Fruit fly (Drosophila melanogaster) whole organism, embryonic: ENCODE data around the gene Nf-YC.

Source experiments
- Ada2b ChIP-seq: fragments of 200-800 bp; sonication (Bioruptor generic); IDR thresholded peaks from 2 replicates; pipeline ENCODE4 v1.3.6; 2022; ENCODE audit warnings: missing biosample characterization, missing genetic modification characterization
- Blimp-1 ChIP-seq: fragments of 200-800 bp; sonication (Bioruptor generic); optimal IDR thresholded peaks from 3 replicates; lab custom pipeline; 2018; ENCODE audit warnings: missing biosample characterization, missing genetic modification characterization, mild to moderate bottlenecking, moderate library complexity, missing genetic modification reagents
- CG10462 ChIP-seq: fragments of 200-800 bp; sonication (Bioruptor generic); optimal IDR thresholded peaks from 2 replicates; lab custom pipeline; 2016; ENCODE audit warnings: missing biosample characterization, missing genetic modification characterization
- CG10979 ChIP-seq: fragments of 200-800 bp; sonication (Bioruptor generic); optimal IDR thresholded peaks from 2 replicates; lab custom pipeline; 2018; ENCODE audit warnings: missing biosample characterization, mild to moderate bottlenecking, missing genetic modification characterization, moderate library complexity
- CG14710 ChIP-seq: fragments of 200-800 bp; sonication (Bioruptor generic); optimal IDR thresholded peaks from 3 replicates; lab custom pipeline; 2019; ENCODE audit warnings: missing biosample characterization, mild to moderate bottlenecking, missing genetic modification characterization, moderate library complexity
- CG15269 ChIP-seq: fragments of 200-800 bp; sonication (Bioruptor generic); optimal IDR thresholded peaks from 2 replicates; lab custom pipeline; 2018; ENCODE audit warnings: missing biosample characterization, mild to moderate bottlenecking, missing genetic modification characterization, moderate library complexity
- CG1529 ChIP-seq: fragments of 200-800 bp; sonication (Bioruptor generic); optimal IDR thresholded peaks from 3 replicates; lab custom pipeline; 2018; ENCODE audit warnings: missing biosample characterization, missing genetic modification characterization
- CG18619 ChIP-seq: fragments of 200-800 bp; sonication (Bioruptor generic); optimal IDR thresholded peaks from 3 replicates; lab custom pipeline; 2017; ENCODE audit warnings: missing biosample characterization, mild to moderate bottlenecking, missing genetic modification characterization
- CG2678 ChIP-seq: fragments of 200-800 bp; sonication (Bioruptor generic); optimal IDR thresholded peaks from 3 replicates; lab custom pipeline; 2019; ENCODE audit warnings: missing biosample characterization, mild to moderate bottlenecking, missing genetic modification characterization, moderate library complexity
- CG3163 ChIP-seq: fragments of 200-800 bp; sonication (Bioruptor generic); optimal IDR thresholded peaks from 3 replicates; lab custom pipeline; 2016; ENCODE audit warnings: missing biosample characterization, missing genetic modification characterization
- CG32532 ChIP-seq: fragments of 200-800 bp; sonication (Bioruptor generic); IDR thresholded peaks from 2 replicates; pipeline ENCODE4 v1.3.6; 2022; ENCODE audit warnings: missing biosample characterization, missing genetic modification characterization
- CG6765 ChIP-seq: fragments of 200-800 bp; sonication (Bioruptor generic); optimal IDR thresholded peaks from 3 replicates; lab custom pipeline; 2017; ENCODE audit warnings: missing biosample characterization, mild to moderate bottlenecking, missing genetic modification characterization
- CG6854 ChIP-seq: fragments of 200-800 bp; sonication (Bioruptor generic); optimal IDR thresholded peaks from 3 replicates; lab custom pipeline; 2017; ENCODE audit warnings: missing biosample characterization, mild to moderate bottlenecking, missing genetic modification characterization
- CTCF ChIP-seq: fragments of 200-800 bp; sonication (Bioruptor generic); optimal IDR thresholded peaks from 2 replicates; lab custom pipeline; 2017; ENCODE audit warnings: missing biosample characterization, mild to moderate bottlenecking, missing genetic modification characterization, moderate library complexity
- D19B ChIP-seq: fragments of 200-800 bp; sonication (Bioruptor generic); optimal IDR thresholded peaks from 2 replicates; lab custom pipeline; 2017; ENCODE audit warnings: missing biosample characterization, mild to moderate bottlenecking, missing genetic modification characterization
- Dek ChIP-seq: fragments of 200-800 bp; sonication (Bioruptor generic); optimal IDR thresholded peaks from 3 replicates; lab custom pipeline; 2019; ENCODE audit warnings: missing biosample characterization, mild to moderate bottlenecking, missing genetic modification characterization, moderate library complexity
- Ets97D ChIP-seq: fragments of 200-800 bp; sonication (Bioruptor generic); optimal IDR thresholded peaks from 3 replicates; lab custom pipeline; 2016; ENCODE audit warnings: missing biosample characterization, missing genetic modification characterization
- Fer1 ChIP-seq: fragments of 200-800 bp; sonication (Bioruptor generic); optimal IDR thresholded peaks from 2 replicates; lab custom pipeline; 2017; ENCODE audit warnings: missing biosample characterization, mild to moderate bottlenecking, missing genetic modification characterization
- H15 ChIP-seq: fragments of 200-800 bp; sonication (Bioruptor generic); IDR thresholded peaks from 3 replicates; pipeline ENCODE4 v1.3.6; 2022; ENCODE audit warnings: missing biosample characterization, missing genetic modification characterization
- HLH3B ChIP-seq: fragments of 200-800 bp; sonication (Bioruptor generic); IDR thresholded peaks from 2 replicates; pipeline ENCODE4 v1.3.6; 2022; ENCODE audit warnings: missing biosample characterization, missing genetic modification characterization
- Hr78 ChIP-seq, 2 experiments: fragments of 200-800 bp in 1 of 2; fragments of >200 bp in 1 of 2; sonication (Bioruptor generic) in 1 of 2; optimal IDR thresholded peaks; 2 replicates each; lab custom pipeline; 2017 to 2019; ENCODE audit warnings: missing biosample characterization in 2 of 2, missing genetic modification characterization in 2 of 2, mild to moderate bottlenecking in 1 of 2, moderate library complexity in 1 of 2
- Kr ChIP-seq: fragments of 200-800 bp; sonication (Bioruptor generic); optimal IDR thresholded peaks from 2 replicates; lab custom pipeline; 2017; ENCODE audit warnings: missing biosample characterization, mild to moderate bottlenecking, missing genetic modification characterization
- NC2β ChIP-seq: fragments of 200-800 bp; sonication (Bioruptor generic); optimal IDR thresholded peaks from 2 replicates; lab custom pipeline; 2016; ENCODE audit warnings: missing biosample characterization, missing genetic modification characterization
- Oli ChIP-seq: fragments of 200-800 bp; sonication (Bioruptor generic); optimal IDR thresholded peaks from 2 replicates; lab custom pipeline; 2018; ENCODE audit warnings: missing biosample characterization, mild to moderate bottlenecking, missing genetic modification characterization, moderate library complexity
- PHDP ChIP-seq: fragments of 200-800 bp; sonication (Bioruptor generic); optimal IDR thresholded peaks from 3 replicates; lab custom pipeline; 2018; ENCODE audit warnings: missing biosample characterization, mild to moderate bottlenecking, missing genetic modification characterization, moderate library complexity
- Ptx1 ChIP-seq: fragments of 200-800 bp; sonication (Bioruptor generic); IDR thresholded peaks from 2 replicates; pipeline ENCODE4 v1.3.6; 2022; ENCODE audit warnings: missing biosample characterization, missing genetic modification characterization
- Ssrp ChIP-seq: fragments of 200-800 bp; sonication (Bioruptor generic); optimal IDR thresholded peaks from 2 replicates; lab custom pipeline; 2018; ENCODE audit warnings: missing biosample characterization, mild to moderate bottlenecking, missing genetic modification characterization, moderate library complexity
- Tbp ChIP-seq: fragments of >200 bp; optimal IDR thresholded peaks from 2 replicates; lab custom pipeline; 2018; ENCODE audit warnings: missing biosample characterization, missing genetic modification characterization
- Trl ChIP-seq, 3 experiments: fragments of >200 bp in 2 of 3; fragments of 200-800 bp in 1 of 3; sonication (Bioruptor generic) in 1 of 3; optimal IDR thresholded peaks; 2 replicates in 1 of 3; 3 replicates in 2 of 3; lab custom pipeline; 2016 to 2017; ENCODE audit warnings: missing biosample characterization in 1 of 3, missing genetic modification characterization in 1 of 3
- ase ChIP-seq: fragments of 200-800 bp; sonication (Bioruptor generic); IDR thresholded peaks from 3 replicates; pipeline ENCODE4 v1.3.6; 2022; ENCODE audit warnings: missing biosample characterization, missing genetic modification characterization
- ato ChIP-seq: fragments of 200-800 bp; sonication (Bioruptor generic); IDR thresholded peaks from 2 replicates; pipeline ENCODE4 v1.3.6; 2022; ENCODE audit warnings: missing biosample characterization, missing genetic modification characterization; ENCODE audit not compliant: partially characterized antibody
- corto ChIP-seq: fragments of 200-800 bp; sonication (Bioruptor generic); optimal IDR thresholded peaks from 2 replicates; lab custom pipeline; 2016; ENCODE audit warnings: missing biosample characterization, mild to moderate bottlenecking, missing genetic modification characterization, moderate library complexity
- croc ChIP-seq: fragments of 200-800 bp; sonication (Bioruptor generic); conservative IDR thresholded peaks from 3 replicates; pipeline ENCODE4 v1.3.6; 2022; ENCODE audit warnings: missing biosample characterization, missing genetic modification characterization
- dati ChIP-seq: fragments of 200-800 bp; sonication (Bioruptor generic); IDR thresholded peaks from 2 replicates; pipeline ENCODE4 v1.3.6; 2022; ENCODE audit warnings: missing biosample characterization, missing genetic modification characterization
- disco-r ChIP-seq: fragments of 200-800 bp; sonication (Bioruptor generic); optimal IDR thresholded peaks from 2 replicates; lab custom pipeline; 2016; ENCODE audit warnings: missing biosample characterization, missing genetic modification characterization
- dm ChIP-seq: fragments of 200-800 bp; sonication (Bioruptor generic); optimal IDR thresholded peaks from 3 replicates; lab custom pipeline; 2016; ENCODE audit warnings: missing biosample characterization, missing genetic modification characterization
- ems ChIP-seq: fragments of 200-800 bp; sonication (Bioruptor generic); optimal IDR thresholded peaks from 3 replicates; lab custom pipeline; 2016; ENCODE audit warnings: missing biosample characterization, missing genetic modification characterization
- ewg ChIP-seq: fragments of 200-800 bp; sonication (Bioruptor generic); optimal IDR thresholded peaks from 3 replicates; lab custom pipeline; 2017; ENCODE audit warnings: mild to moderate bottlenecking, missing biosample characterization, missing genetic modification reagents, missing genetic modification characterization
- fd3F ChIP-seq: fragments of 200-800 bp; sonication (Bioruptor generic); optimal IDR thresholded peaks from 2 replicates; lab custom pipeline; 2018; ENCODE audit warnings: missing biosample characterization, mild to moderate bottlenecking, missing genetic modification characterization, moderate library complexity
- ftz-f1 ChIP-seq: fragments of 200-800 bp; sonication (Bioruptor generic); optimal IDR thresholded peaks from 2 replicates; lab custom pipeline; 2016; ENCODE audit warnings: missing biosample characterization, missing genetic modification characterization
- lilli ChIP-seq: fragments of 200-800 bp; sonication (Bioruptor generic); optimal IDR thresholded peaks from 3 replicates; lab custom pipeline; 2016; ENCODE audit warnings: missing biosample characterization, missing genetic modification characterization
- lola ChIP-seq, 3 experiments: fragments of >200 bp in 2 of 3; fragments of 200-800 bp in 1 of 3; sonication (Bioruptor generic) in 1 of 3; optimal IDR thresholded peaks; 2 replicates each; lab custom pipeline; 2017 to 2019; ENCODE audit warnings: missing biosample characterization in 3 of 3, missing genetic modification characterization in 3 of 3, mild to moderate bottlenecking in 1 of 3, moderate library complexity in 1 of 3
- otp ChIP-seq: fragments of 200-800 bp; sonication (Bioruptor generic); IDR thresholded peaks from 3 replicates; pipeline ENCODE4, ENCODE4 v1.3.6; 2022; ENCODE audit warnings: missing biosample characterization, missing genetic modification characterization
- phol ChIP-seq: fragments of 200-800 bp; sonication (Bioruptor generic); optimal IDR thresholded peaks from 3 replicates; lab custom pipeline; 2018; ENCODE audit warnings: missing biosample characterization, mild to moderate bottlenecking, missing genetic modification characterization, moderate library complexity
- sisA ChIP-seq: fragments of 200-800 bp; sonication (Bioruptor generic); IDR thresholded peaks from 2 replicates; pipeline ENCODE4 v1.3.6; 2022; ENCODE audit warnings: missing biosample characterization, missing genetic modification characterization
- slbo ChIP-seq: fragments of 200-800 bp; sonication (Bioruptor generic); IDR thresholded peaks from 2 replicates; pipeline ENCODE4 v1.3.6; 2022; ENCODE audit warnings: missing biosample characterization, missing genetic modification characterization
- slou ChIP-seq: fragments of 200-800 bp; sonication (Bioruptor generic); optimal IDR thresholded peaks from 3 replicates; lab custom pipeline; 2016; ENCODE audit warnings: missing biosample characterization, missing genetic modification characterization
- tll ChIP-seq, 2 experiments: fragments of 200-800 bp in 1 of 2; fragments of >200 bp in 1 of 2; sonication (Bioruptor generic) in 1 of 2; optimal IDR thresholded peaks; 2 replicates each; lab custom pipeline; 2017 to 2019; ENCODE audit warnings: missing biosample characterization in 2 of 2, missing genetic modification characterization in 2 of 2, mild to moderate bottlenecking in 1 of 2, moderate library complexity in 1 of 2
- vfl ChIP-seq: fragments of 200-800 bp; sonication (Bioruptor generic); optimal IDR thresholded peaks from 2 replicates; lab custom pipeline; 2016; ENCODE audit warnings: missing biosample characterization, missing genetic modification characterization
- zen ChIP-seq: fragments of 200-800 bp; sonication (Bioruptor generic); optimal IDR thresholded peaks from 3 replicates; lab custom pipeline; 2018; ENCODE audit warnings: missing biosample characterization, mild to moderate bottlenecking, missing genetic modification characterization, moderate library complexity
- zfh2 ChIP-seq: fragments of 200-800 bp; sonication (Bioruptor generic); optimal IDR thresholded peaks from 2 replicates; lab custom pipeline; 2016; ENCODE audit warnings: missing biosample characterization, missing genetic modification characterization

Gene Nf-YC

DNA sequence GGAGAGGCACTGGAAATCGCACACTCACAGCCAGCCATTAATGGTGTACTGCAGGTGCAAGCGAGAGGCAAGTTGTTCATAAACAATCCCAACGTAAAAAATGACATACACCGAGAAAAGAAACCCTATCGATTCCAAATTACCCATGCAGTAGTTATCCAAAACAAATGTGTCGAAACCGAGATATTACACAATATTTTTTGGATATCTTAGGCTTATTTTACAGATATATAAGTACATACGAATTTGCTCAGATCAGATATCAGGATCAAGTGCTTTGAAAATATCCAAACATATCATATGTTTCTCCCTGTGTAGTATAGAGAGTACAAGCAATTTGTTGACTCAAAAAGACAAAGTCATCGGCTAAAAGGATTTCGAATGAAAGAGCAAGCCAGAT lies 43.3 kb downstream of the Nf-YC start (continued):
- no peak for TF ChIP-seq vfl
- TF ChIP-seq Trl (optimal IDR thresholded peaks at IDR 0.05; lab: Kevin White, UChicago) = no peak
- no peak for TF ChIP-seq Trl (GFP tag; optimal IDR thresholded peaks at IDR 0.05; lab: Kevin White, UChicago)
- TF ChIP-seq CG18619 (GFP tag; lab: Kevin White, UChicago) = no peak
- TF ChIP-seq CG6765 (GFP tag; lab: Kevin White, UChicago) = no peak
- no peak for TF ChIP-seq dm
- TF ChIP-seq Ada2b (GFP tag; lab: Robert Waterston, UW) = no peak
- no peak for TF ChIP-seq Ets97D (GFP tag; lab: Kevin White, UChicago)
- no peak for TF ChIP-seq slbo
- no peak for TF ChIP-seq CG15269
- TF ChIP-seq ase (GFP tag; lab: Robert Waterston, UW) = no peak
- peak; percentile 78 for TF ChIP-seq corto (GFP tag; lab: Kevin White, UChicago)
- TF ChIP-seq CG14710 = peak; percentile 25
- no peak for TF ChIP-seq H15
- TF ChIP-seq CG10979 (tag; lab: Kevin White, UChicago) = peak; percentile 31
- TF ChIP-seq zen (tag; lab: Kevin White, UChicago) = peak; percentile 24
- TF ChIP-seq CTCF (GFP tag; lab: Kevin White, UChicago) = no peak
- TF ChIP-seq CG1529 (GFP tag; lab: Kevin White, UChicago) = no peak
- TF ChIP-seq disco-r = no peak
- TF ChIP-seq sisA (GFP tag; lab: Robert Waterston, UW) = no peak; the same call in 1 of the 2 replicates
- TF ChIP-seq ems (GFP tag; lab: Kevin White, UChicago) = no peak
- peak in 1 of 3 experiments; percentile 42 for TF ChIP-seq lola (GFP tag; optimal IDR thresholded peaks at IDR 0.05; lab: Kevin White, UChicago)
- no peak for TF ChIP-seq Ptx1 (GFP tag; lab: Robert Waterston, UW)
- TF ChIP-seq slou (GFP tag; lab: Kevin White, UChicago) = no peak
- TF ChIP-seq PHDP (tag; lab: Kevin White, UChicago) = no peak
- TF ChIP-seq ftz-f1 (GFP tag; lab: Kevin White, UChicago) = no peak
- TF ChIP-seq Fer1 (GFP tag; lab: Kevin White, UChicago) = no peak
- no peak for TF ChIP-seq Blimp-1 (GFP tag; lab: Kevin White, UChicago)
- TF ChIP-seq Tbp = no peak
- TF ChIP-seq CG2678 (tag; lab: Kevin White, UChicago) = no peak
- no peak for TF ChIP-seq CG32532 (GFP tag; lab: Robert Waterston, UW)
- no peak for TF ChIP-seq tll (GFP tag; optimal IDR thresholded peaks at IDR 0.05; lab: Kevin White, UChicago)
- no peak for TF ChIP-seq D19B (GFP tag; lab: Kevin White, UChicago)
- no peak for TF ChIP-seq HLH3B (GFP tag; lab: Robert Waterston, UW)
- TF ChIP-seq Kr (GFP tag; lab: Kevin White, UChicago) = no peak
- TF ChIP-seq lilli (GFP tag; lab: Kevin White, UChicago) = no peak
- no peak for TF ChIP-seq Ssrp (tag; lab: Kevin White, UChicago)
- TF ChIP-seq Dek (tag; lab: Kevin White, UChicago) = no peak
- no peak for TF ChIP-seq ewg (GFP tag; lab: Kevin White, UChicago)
- TF ChIP-seq CG3163 (GFP tag; lab: Kevin White, UChicago) = no peak
- TF ChIP-seq NC2β (GFP tag; lab: Kevin White, UChicago) = no peak
- no peak for TF ChIP-seq ato
- TF ChIP-seq zfh2 (GFP tag; lab: Kevin White, UChicago) = no peak
- TF ChIP-seq croc (GFP tag; lab: Robert Waterston, UW) = no peak
- no peak for TF ChIP-seq CG10462 (GFP tag; lab: Kevin White, UChicago)
- peak; percentile 42 for TF ChIP-seq phol
- TF ChIP-seq fd3F (GFP tag; lab: Kevin White, UChicago) = no peak
- TF ChIP-seq Hr78 (GFP tag; optimal IDR thresholded peaks at IDR 0.05; lab: Kevin White, UChicago) = no peak
- TF ChIP-seq CG6854 (GFP tag; lab: Kevin White, UChicago) = no peak
- no peak for TF ChIP-seq Oli (tag; lab: Kevin White, UChicago)
- TF ChIP-seq otp = no peak
- TF ChIP-seq dati (GFP tag; lab: Robert Waterston, UW) = no peak
